Worm (Caenorhabditis elegans) whole organism, L1 larva: ENCODE results near the gene T28H10.2.

ENCODE experiments used
- C04F5.9 ChIP-seq: sonication (generic microtip); optimal IDR thresholded peaks from 2 replicates; lab custom pipeline; 2016; ENCODE audit warnings: missing genetic modification characterization, missing compliant biosample characterization
- C16A3.4 ChIP-seq: fragments of 150-350 bp; optimal IDR thresholded peaks from 2 replicates; lab custom pipeline; 2014; ENCODE audit warnings: missing biosample characterization, missing genetic modification characterization
- C34B4.2 ChIP-seq: sonication (generic microtip); optimal IDR thresholded peaks from 2 replicates; lab custom pipeline; 2017; ENCODE audit warnings: mild to moderate bottlenecking, missing genetic modification characterization, missing compliant biosample characterization
- F16B12.6 ChIP-seq: fragments of 150-350 bp; optimal IDR thresholded peaks from 2 replicates; lab custom pipeline; 2014; ENCODE audit warnings: missing biosample characterization, missing genetic modification characterization
- alr-1 ChIP-seq: fragments of 200-800 bp; sonication (Bioruptor generic); optimal IDR thresholded peaks from 2 replicates; lab custom pipeline; 2018; ENCODE audit warnings: borderline replicate concordance, mild to moderate bottlenecking, missing genetic modification characterization, missing compliant biosample characterization
- ama-1 ChIP-seq: fragments of 150-350 bp; optimal IDR thresholded peaks from 2 replicates; lab custom pipeline; 2014
- blmp-1 ChIP-seq: fragments of 150-350 bp; optimal IDR thresholded peaks from 2 replicates; lab custom pipeline; 2014; ENCODE audit warnings: missing biosample characterization, missing genetic modification characterization
- ceh-8 ChIP-seq: fragments of 200-800 bp; sonication (Bioruptor generic); optimal IDR thresholded peaks from 2 replicates; lab custom pipeline; 2018; ENCODE audit warnings: mild to moderate bottlenecking, missing genetic modification characterization, moderate library complexity, missing compliant biosample characterization
- ceh-88 ChIP-seq: fragments of 200-800 bp; sonication (Bioruptor generic); IDR thresholded peaks from 2 replicates; pipeline ENCODE4 v1.3.6; 2022; ENCODE audit warnings: missing genetic modification characterization, missing compliant biosample characterization
- ceh-90 ChIP-seq: sonication (generic microtip); optimal IDR thresholded peaks from 2 replicates; lab custom pipeline; 2016; ENCODE audit warnings: missing genetic modification characterization, missing compliant biosample characterization
- dpl-1 ChIP-seq, 3 experiments: fragments of 150-350 bp in 2 of 3; sonication (generic microtip) in 1 of 3; optimal IDR thresholded peaks; 2 replicates each; lab custom pipeline; 2014 to 2017; ENCODE audit warnings: missing biosample characterization in 3 of 3, missing genetic modification characterization in 3 of 3, missing genetic modification reagents in 3 of 3
- dsc-1 ChIP-seq: sonication (generic microtip); optimal IDR thresholded peaks from 2 replicates; lab custom pipeline; 2016; ENCODE audit warnings: mild to moderate bottlenecking, missing genetic modification characterization, missing compliant biosample characterization
- efl-3 ChIP-seq: fragments of 200-800 bp; sonication (Bioruptor generic); optimal IDR thresholded peaks from 2 replicates; lab custom pipeline; 2018; ENCODE audit warnings: mild to moderate bottlenecking, missing genetic modification characterization, missing compliant biosample characterization
- elt-2 ChIP-seq: sonication (generic microtip); optimal IDR thresholded peaks from 2 replicates; lab custom pipeline; 2016; ENCODE audit warnings: missing genetic modification characterization, mild to moderate bottlenecking, inconsistent platforms, missing compliant biosample characterization, missing genetic modification reagents
- elt-3 ChIP-seq, 6 experiments: fragments of 150-350 bp in 1 of 6; sonication (generic microtip); optimal IDR thresholded peaks; 2 replicates each; lab custom pipeline; 2017 to 2018; ENCODE audit warnings: missing biosample characterization in 6 of 6, missing genetic modification characterization in 6 of 6, inconsistent platforms in 1 of 6
- ets-5 ChIP-seq: fragments of 200-800 bp; sonication (Bioruptor generic); IDR thresholded peaks from 2 replicates; pipeline ENCODE4 v1.3.6; 2022; ENCODE audit warnings: missing genetic modification characterization, missing compliant biosample characterization
- fkh-4 ChIP-seq: sonication (generic microtip); optimal IDR thresholded peaks from 2 replicates; lab custom pipeline; 2016; ENCODE audit warnings: missing compliant biosample characterization, missing genetic modification characterization, borderline replicate concordance
- fkh-8 ChIP-seq: sonication (generic microtip); optimal IDR thresholded peaks from 2 replicates; lab custom pipeline; 2016; ENCODE audit warnings: mild to moderate bottlenecking, missing genetic modification characterization, missing compliant biosample characterization
- fos-1 ChIP-seq: fragments of 150-350 bp; optimal IDR thresholded peaks from 2 replicates; lab custom pipeline; 2014; ENCODE audit warnings: missing biosample characterization, missing genetic modification characterization
- hlh-4 ChIP-seq: sonication (generic microtip); optimal IDR thresholded peaks from 2 replicates; lab custom pipeline; 2016; ENCODE audit warnings: mild to moderate bottlenecking, missing genetic modification characterization, missing compliant biosample characterization
- irx-1 ChIP-seq: sonication (generic microtip); optimal IDR thresholded peaks from 2 replicates; lab custom pipeline; 2016; ENCODE audit warnings: missing genetic modification characterization, missing compliant biosample characterization
- jun-1 ChIP-seq: fragments of 150-350 bp; optimal IDR thresholded peaks from 2 replicates; lab custom pipeline; 2014; ENCODE audit warnings: missing biosample characterization, missing genetic modification reagents, missing genetic modification characterization
- lin-15B ChIP-seq: fragments of 150-350 bp; sonication (generic microtip); optimal IDR thresholded peaks from 3 replicates; lab custom pipeline; 2014; ENCODE audit warnings: missing biosample characterization, missing genetic modification characterization
- lin-39 ChIP-seq: fragments of 150-350 bp; optimal IDR thresholded peaks from 2 replicates; lab custom pipeline; 2014; ENCODE audit warnings: missing biosample characterization, missing genetic modification reagents, missing genetic modification characterization
- lir-3 ChIP-seq: sonication (generic microtip); optimal IDR thresholded peaks from 2 replicates; lab custom pipeline; 2016; ENCODE audit warnings: mild to moderate bottlenecking, missing genetic modification characterization, moderate library complexity, missing compliant biosample characterization; ENCODE audit not compliant: poor library complexity
- mab-9 ChIP-seq: fragments of 200-800 bp; sonication (Bioruptor generic); IDR thresholded peaks from 2 replicates; pipeline ENCODE4 v1.3.6; 2022; ENCODE audit warnings: missing genetic modification reagents, missing genetic modification characterization, missing compliant biosample characterization
- mep-1 ChIP-seq: fragments of 150-350 bp; optimal IDR thresholded peaks from 2 replicates; lab custom pipeline; 2014; ENCODE audit warnings: missing biosample characterization, missing genetic modification characterization
- nhr-11 ChIP-seq: fragments of 150-350 bp; optimal IDR thresholded peaks from 2 replicates; lab custom pipeline; 2014; ENCODE audit warnings: missing biosample characterization, missing genetic modification characterization
- nhr-12 ChIP-seq: sonication (generic microtip); optimal IDR thresholded peaks from 2 replicates; lab custom pipeline; 2017; ENCODE audit warnings: missing biosample characterization, missing genetic modification characterization
- nhr-19 ChIP-seq: fragments of 200-800 bp; sonication (Bioruptor generic); conservative IDR thresholded peaks from 2 replicates; pipeline ENCODE4 v1.3.6; 2022; ENCODE audit warnings: missing genetic modification characterization, missing compliant biosample characterization
- nhr-237 ChIP-seq: fragments of 150-350 bp; optimal IDR thresholded peaks from 2 replicates; lab custom pipeline; 2014; ENCODE audit warnings: missing biosample characterization, missing genetic modification characterization
- nhr-47 ChIP-seq: sonication (generic microtip); optimal IDR thresholded peaks from 2 replicates; lab custom pipeline; 2016; ENCODE audit warnings: mild to moderate bottlenecking, missing genetic modification characterization, moderate library complexity, missing compliant biosample characterization
- nhr-71 ChIP-seq: sonication (generic microtip); optimal IDR thresholded peaks from 2 replicates; lab custom pipeline; 2016; ENCODE audit warnings: mild to moderate bottlenecking, missing genetic modification characterization, moderate library complexity, missing compliant biosample characterization
- nhr-85 ChIP-seq: sonication (generic microtip); peaks from one replicate; lab custom pipeline; 2016; ENCODE audit warnings: missing genetic modification characterization, inconsistent platforms, missing compliant biosample characterization
- nhr-90 ChIP-seq: sonication (generic microtip); optimal IDR thresholded peaks from 2 replicates; lab custom pipeline; 2016; ENCODE audit warnings: mild to moderate bottlenecking, missing genetic modification characterization, missing compliant biosample characterization; ENCODE audit not compliant: poor library complexity
- pag-3 ChIP-seq: sonication (generic microtip); optimal IDR thresholded peaks from 2 replicates; lab custom pipeline; 2017; ENCODE audit warnings: missing genetic modification characterization, mild to moderate bottlenecking, missing compliant biosample characterization, antibody characterized with exemption, borderline replicate concordance; ENCODE audit not compliant: insufficient read depth
- pax-3 ChIP-seq: fragments of 200-800 bp; sonication (Bioruptor generic); optimal IDR thresholded peaks from 2 replicates; lab custom pipeline; 2018; ENCODE audit warnings: mild to moderate bottlenecking, missing genetic modification characterization, moderate library complexity, missing compliant biosample characterization
- pqm-1 ChIP-seq: sonication (generic microtip); optimal IDR thresholded peaks from 3 replicates; lab custom pipeline; 2017; ENCODE audit warnings: missing biosample characterization, missing genetic modification characterization
- rnt-1 ChIP-seq: sonication (generic microtip); optimal IDR thresholded peaks from 2 replicates; lab custom pipeline; 2016; ENCODE audit warnings: mild to moderate bottlenecking, missing genetic modification characterization, moderate library complexity, missing compliant biosample characterization
- snpc-4 ChIP-seq: fragments of 150-350 bp; optimal IDR thresholded peaks from 2 replicates; lab custom pipeline; 2014; ENCODE audit warnings: missing biosample characterization, missing genetic modification characterization
- snu-23 ChIP-seq: sonication (generic microtip); optimal IDR thresholded peaks from 2 replicates; lab custom pipeline; 2016; ENCODE audit warnings: missing genetic modification characterization, missing compliant biosample characterization
- sup-37 ChIP-seq: fragments of 200-800 bp; sonication (Bioruptor generic); optimal IDR thresholded peaks from 2 replicates; lab custom pipeline; 2018; ENCODE audit warnings: mild to moderate bottlenecking, missing genetic modification characterization, missing compliant biosample characterization
- unc-62 ChIP-seq: fragments of 150-350 bp; optimal IDR thresholded peaks from 2 replicates; lab custom pipeline; 2014; ENCODE audit warnings: missing biosample characterization, missing genetic modification reagents, missing genetic modification characterization
- xbp-1 ChIP-seq: sonication (generic microtip); optimal IDR thresholded peaks from 2 replicates; lab custom pipeline; 2016; ENCODE audit warnings: missing genetic modification characterization, missing compliant biosample characterization
- zag-1 ChIP-seq: fragments of 150-350 bp; optimal IDR thresholded peaks from 2 replicates; lab custom pipeline; 2014; ENCODE audit warnings: missing biosample characterization, missing genetic modification characterization
- zip-4 ChIP-seq: fragments of 200-800 bp; sonication (Bioruptor generic); optimal IDR thresholded peaks from 2 replicates; lab custom pipeline; 2018; ENCODE audit warnings: mild to moderate bottlenecking, missing genetic modification characterization, moderate library complexity, missing compliant biosample characterization
- ztf-11 ChIP-seq, 2 experiments: sonication (generic microtip); optimal IDR thresholded peaks; 2 replicates each; lab custom pipeline; 2016 to 2017; ENCODE audit warnings: missing genetic modification characterization in 2 of 2, missing biosample characterization in 1 of 2, missing compliant biosample characterization in 1 of 2

T28H10.2 gene

ce11 chrV:12526124-12526523, 13.4 kb upstream of the T28H10.2 start:
- TF ChIP-seq zag-1 (tag; lab: Kevin White, UChicago): no peak
- TF ChIP-seq nhr-71 (tag; lab: Kevin White, UChicago): no peak
- TF ChIP-seq alr-1: no peak
- TF ChIP-seq nhr-47: no peak
- no peak for TF ChIP-seq C04F5.9
- peak; percentile 99 for TF ChIP-seq blmp-1 (tag; lab: Kevin White, UChicago)
- no peak for TF ChIP-seq mep-1 (tag; lab: Kevin White, UChicago)

ce11 chrV:12525526-12525925, 12.8 kb upstream of the T28H10.2 start, which contains the start of gene dyf-4:
dyf-4 (minus strand) TSS chrV:12525738.
- TF ChIP-seq blmp-1 (tag; lab: Kevin White, UChicago) (peak; percentile 93), nhr-11 (no peak)

- TF ChIP-seq ceh-88: no peak
- no peak for TF ChIP-seq ets-5 (GFP tag; lab: Robert Waterston, UW)
- TF ChIP-seq blmp-1 (tag; lab: Kevin White, UChicago): no peak
- TF ChIP-seq snu-23 (GFP tag; lab: Kevin White, UChicago): no peak
- no peak for TF ChIP-seq dsc-1 (tag; lab: Kevin White, UChicago)
- no peak for TF ChIP-seq lin-39 (tag; lab: Kevin White, UChicago)
- TF ChIP-seq xbp-1 (tag; lab: Kevin White, UChicago): no peak
- TF ChIP-seq pqm-1 (tag; lab: Kevin White, UChicago): no peak
- TF ChIP-seq fkh-8 (tag; lab: Kevin White, UChicago): no peak
- TF ChIP-seq nhr-90 (tag; lab: Kevin White, UChicago): no peak
- TF ChIP-seq elt-2 (tag; lab: Kevin White, UChicago): no peak
- TF ChIP-seq ceh-8: no peak
- no peak for TF ChIP-seq nhr-237 (tag; lab: Kevin White, UChicago)
- no peak for TF ChIP-seq fkh-4 (tag; lab: Kevin White, UChicago)
- TF ChIP-seq, all 84 proteins: peak for 0
These were observed 10.6 kb upstream of the T28H10.2 start for ce11 chrV:12523356-12523755.

- TF ChIP-seq elt-2 (tag; lab: Kevin White, UChicago) (no peak), C04F5.9 (no peak), elt-3 (tag; optimal IDR thresholded peaks at IDR 0.05; lab: Kevin White, UChicago) (no peak), efl-3 (GFP tag; lab: Kevin White, UChicago) (no peak), fos-1 (tag; lab: Kevin White, UChicago) (no peak), F16B12.6 (tag; lab: Kevin White, UChicago) (no peak), nhr-11 (no peak), C16A3.4 (no peak), lir-3 (peak; percentile 3), dpl-1 (GFP tag; optimal IDR thresholded peaks at IDR 0.05; lab: Kevin White, UChicago) (no peak), snu-23 (GFP tag; lab: Kevin White, UChicago) (peak; percentile 65), snpc-4 (tag; lab: Kevin White, UChicago) (no peak), nhr-85 (no peak), nhr-12 (tag; lab: Kevin White, UChicago) (no peak), pqm-1 (tag; lab: Kevin White, UChicago) (no peak), nhr-19 (peak; percentile 62), ztf-11 (tag; optimal IDR thresholded peaks at IDR 0.05; lab: Kevin White, UChicago) (no peak), pag-3 (tag; lab: Kevin White, UChicago) (peak; percentile 3), hlh-4 (tag; lab: Kevin White, UChicago) (no peak), rnt-1 (peak; percentile 86), irx-1 (tag; lab: Kevin White, UChicago) (no peak), ama-1 (lab: Kevin White, UChicago) (no peak), zip-4 (GFP tag; lab: Kevin White, UChicago) (no peak), C34B4.2 (no peak), sup-37 (GFP tag; lab: Kevin White, UChicago) (no peak), unc-62 (GFP tag; lab: Kevin White, UChicago) (no peak), alr-1 (no peak), ceh-90 (tag; lab: Kevin White, UChicago) (no peak), pax-3 (tag; lab: Kevin White, UChicago) (peak; percentile 21), jun-1 (tag; lab: Kevin White, UChicago) (no peak), mep-1 (tag; lab: Kevin White, UChicago) (peak; percentile 30), mab-9 (GFP tag; lab: Robert Waterston, UW) (no peak), lin-15B (no peak)
These were observed 6.0 kb upstream of the T28H10.2 start for ce11 chrV:12518770-12519169.
